Worm (Caenorhabditis elegans) whole organism, L4 larva: ENCODE measurements around the gene irld-36.

Experiments used
- R02D3.7 ChIP-seq: fragments of 150-350 bp; sonication (generic microtip); optimal IDR thresholded peaks from 3 replicates; lab custom pipeline; 2014; ENCODE audit warnings: missing biosample characterization, missing genetic modification characterization
- Y105C5A.15 ChIP-seq: fragments of 200-800 bp; sonication (Bioruptor generic); IDR thresholded peaks from 2 replicates; pipeline ENCODE4 v1.3.6; 2022; ENCODE audit warnings: missing genetic modification characterization, missing compliant biosample characterization
- ZK546.5 ChIP-seq, 2 experiments: sonication (generic microtip); optimal IDR thresholded peaks; 2 replicates each; lab custom pipeline; 2017; ENCODE audit warnings: missing biosample characterization in 2 of 2, missing genetic modification characterization in 2 of 2
- ceh-20 ChIP-seq: fragments of 200-800 bp; sonication (Bioruptor generic); IDR thresholded peaks from 2 replicates; pipeline ENCODE4 v1.3.6; 2022; ENCODE audit warnings: missing genetic modification reagents, missing genetic modification characterization, missing compliant biosample characterization
- dmd-9 ChIP-seq: fragments of 200-800 bp; sonication (Bioruptor generic); IDR thresholded peaks from 2 replicates; pipeline ENCODE4 v1.3.6; 2022; ENCODE audit warnings: missing genetic modification reagents, missing genetic modification characterization, missing compliant biosample characterization
- egl-27 ChIP-seq: sonication (generic microtip); optimal IDR thresholded peaks from 3 replicates; lab custom pipeline; 2017; ENCODE audit warnings: missing biosample characterization, missing genetic modification reagents, missing genetic modification characterization
- fkh-10 ChIP-seq: fragments of 150-350 bp; optimal IDR thresholded peaks from 2 replicates; lab custom pipeline; 2014; ENCODE audit warnings: missing biosample characterization, missing genetic modification reagents, missing genetic modification characterization
- lim-7 ChIP-seq: fragments of 200-800 bp; sonication (Bioruptor generic); IDR thresholded peaks from 2 replicates; pipeline ENCODE4 v1.3.6; 2022; ENCODE audit warnings: missing genetic modification characterization, missing compliant biosample characterization
- lir-3 ChIP-seq: sonication (generic microtip); optimal IDR thresholded peaks from 2 replicates; lab custom pipeline; 2016; ENCODE audit warnings: mild to moderate bottlenecking, missing genetic modification characterization, missing compliant biosample characterization
- madf-5 ChIP-seq, 2 experiments: fragments of 200-800 bp; sonication (Bioruptor generic); IDR thresholded peaks; 2 replicates each; pipeline ENCODE4 v1.3.6; 2022; ENCODE audit warnings: missing compliant biosample characterization in 2 of 2, missing genetic modification characterization in 2 of 2
- madf-9 ChIP-seq: fragments of 200-800 bp; sonication (Bioruptor generic); conservative IDR thresholded peaks from 2 replicates; pipeline ENCODE4 v1.3.6; 2022; ENCODE audit warnings: missing genetic modification reagents, missing genetic modification characterization, missing compliant biosample characterization
- mdl-1 ChIP-seq, 2 experiments: fragments of 150-350 bp in 1 of 2; sonication (generic microtip) in 1 of 2; optimal IDR thresholded peaks; 2 replicates each; lab custom pipeline; 2014 to 2017; ENCODE audit warnings: missing biosample characterization in 2 of 2, missing genetic modification characterization in 2 of 2
- mdt-29 ChIP-seq: fragments of 200-800 bp; sonication (Bioruptor generic); IDR thresholded peaks from 2 replicates; pipeline ENCODE4 v1.3.6; 2022; ENCODE audit warnings: missing genetic modification reagents, missing genetic modification characterization, missing compliant biosample characterization
- nhr-28 ChIP-seq: fragments of 150-350 bp; optimal IDR thresholded peaks from 2 replicates; lab custom pipeline; 2014; ENCODE audit warnings: missing biosample characterization, missing genetic modification characterization
- php-3 ChIP-seq: fragments of 200-800 bp; sonication (Bioruptor generic); IDR thresholded peaks from 2 replicates; pipeline ENCODE4 v1.3.6; 2022; ENCODE audit warnings: missing genetic modification reagents, missing genetic modification characterization, missing compliant biosample characterization
- unc-62 ChIP-seq, 3 experiments: fragments of 150-350 bp in 1 of 3; sonication (generic microtip); optimal IDR thresholded peaks in 2 of 3; peaks in 1 of 3; 1 replicate in 1 of 3; 2 replicates in 2 of 3; lab custom pipeline; 2014 to 2017; ENCODE audit warnings: missing biosample characterization in 3 of 3, missing genetic modification characterization in 3 of 3, missing genetic modification reagents in 3 of 3, missing genotype in 1 of 3
- zfp-2 ChIP-seq: sonication (generic microtip); optimal IDR thresholded peaks from 2 replicates; lab custom pipeline; 2016; ENCODE audit warnings: mild to moderate bottlenecking, missing genetic modification characterization, missing compliant biosample characterization

The irld-36 gene

DNA sequence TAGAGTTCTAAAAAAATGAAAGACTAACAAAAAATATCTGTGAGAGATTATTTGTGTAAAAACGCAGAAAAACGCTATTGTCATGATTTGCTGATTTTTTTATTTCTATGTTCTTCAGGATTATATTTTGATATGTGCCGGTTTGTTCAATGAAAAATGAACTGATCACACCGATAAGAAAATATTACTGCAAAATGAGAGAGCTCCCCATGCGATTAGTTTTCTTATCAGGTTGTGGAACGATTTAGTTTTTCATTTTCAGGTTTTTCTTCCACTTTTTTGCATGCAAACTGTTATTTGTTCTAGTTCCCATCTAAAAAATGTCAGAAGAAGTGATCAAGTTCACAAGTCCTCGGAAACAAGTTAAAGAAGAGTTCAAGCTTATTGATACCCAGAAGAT, 49.1 kb downstream of the irld-36 start, which contains the start of gene btb-9 (continued):
- TF ChIP-seq ceh-20 (GFP tag; lab: Robert Waterston, UW) (no peak), madf-9 (GFP tag; lab: Robert Waterston, UW) (no peak), R02D3.7 (tag; lab: Kevin White, UChicago) (no peak), php-3 (GFP tag; lab: Robert Waterston, UW) (0 out of 2 replicates have a peak, but pooled peaks have one; percentile 11), dmd-9 (no peak), nhr-28 (tag; lab: Kevin White, UChicago) (peak; percentile 84), mdt-29 (no peak), ZK546.5 (tag; optimal IDR thresholded peaks at IDR 0.05; lab: Kevin White, UChicago) (no peak), lir-3 (tag; lab: Kevin White, UChicago) (no peak), mdl-1 (tag; optimal IDR thresholded peaks at IDR 0.05; lab: Kevin White, UChicago) (no peak), madf-5 (GFP tag; IDR thresholded peaks at IDR 0.05; lab: Robert Waterston, UW) (no peak), egl-27 (tag; lab: Kevin White, UChicago) (no peak), zfp-2 (tag; lab: Kevin White, UChicago) (no peak), fkh-10 (GFP tag; lab: Kevin White, UChicago) (no peak), lim-7 (GFP tag; lab: Robert Waterston, UW) (no peak), Y105C5A.15 (no peak)

DNA sequence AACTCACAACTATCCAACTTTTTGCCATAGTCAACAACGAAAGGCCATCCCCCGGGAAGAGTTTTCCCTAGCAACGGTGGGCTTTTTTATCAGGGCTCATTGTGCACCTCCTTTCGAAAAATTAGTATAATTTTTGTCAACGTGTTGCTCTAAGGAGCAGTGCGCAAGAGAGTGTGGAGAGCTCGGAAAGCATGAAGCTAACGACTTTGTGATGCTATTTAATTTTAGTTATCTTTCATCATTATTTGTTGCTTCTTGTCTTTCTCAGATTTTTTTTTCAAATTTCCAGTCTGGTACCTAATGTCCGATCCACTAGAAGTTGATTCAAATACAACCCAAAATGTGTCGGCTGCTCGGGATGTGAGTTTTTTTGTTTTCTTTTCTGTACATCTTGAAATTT, 50.9 kb downstream of the irld-36 start, which contains the start of gene ceh-81:
TSS of gene ceh-81 (plus strand) at position 301 of the 400 bp plus-strand sequence.
- no peak for TF ChIP-seq lir-3 (tag; lab: Kevin White, UChicago)
- peak in 1 of 2 experiments; percentile 23 for TF ChIP-seq unc-62 (GFP tag; optimal IDR thresholded peaks at IDR 0.05 in 1 of 2; lab: Kevin White, UChicago)
- TF ChIP-seq unc-62 (tag; optimal IDR thresholded peaks at IDR 0.05; lab: Kevin White, UChicago) = no peak
- TF ChIP-seq, all 104 proteins: peak for 1
